Fruit fly (Drosophila melanogaster): ENCODE measurements around the gene Arp3.

DNA sequence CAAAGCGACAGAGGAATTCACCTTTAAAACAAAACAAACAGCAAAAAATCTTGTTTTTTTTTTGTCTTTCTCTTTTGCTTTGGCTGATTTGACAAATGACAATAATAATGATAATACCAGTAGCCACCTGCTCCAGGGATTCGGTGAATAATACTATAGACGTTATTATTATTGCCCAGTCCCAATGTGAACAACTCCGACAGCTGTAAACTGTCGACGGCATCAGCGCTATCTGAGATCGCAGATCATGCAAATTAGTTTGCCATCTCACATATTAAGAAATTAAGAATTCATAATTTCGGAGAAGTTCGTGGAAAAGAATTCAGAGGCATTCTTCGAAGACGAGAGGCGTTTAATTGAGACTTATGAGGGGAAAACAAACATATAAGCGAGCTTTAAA, 29.5 kb downstream of the Arp3 start:
- TF ChIP-seq usp (GFP tag; optimal IDR thresholded peaks at IDR 0.05) (no peak), Dll (optimal IDR thresholded peaks at IDR 0.05) (no peak), psq (optimal IDR thresholded peaks at IDR 0.05) (no peak), CG8478 (optimal IDR thresholded peaks at IDR 0.05) (no peak)
